Worm (Caenorhabditis elegans): ENCODE data around the gene Y49E10.21.

DNA sequence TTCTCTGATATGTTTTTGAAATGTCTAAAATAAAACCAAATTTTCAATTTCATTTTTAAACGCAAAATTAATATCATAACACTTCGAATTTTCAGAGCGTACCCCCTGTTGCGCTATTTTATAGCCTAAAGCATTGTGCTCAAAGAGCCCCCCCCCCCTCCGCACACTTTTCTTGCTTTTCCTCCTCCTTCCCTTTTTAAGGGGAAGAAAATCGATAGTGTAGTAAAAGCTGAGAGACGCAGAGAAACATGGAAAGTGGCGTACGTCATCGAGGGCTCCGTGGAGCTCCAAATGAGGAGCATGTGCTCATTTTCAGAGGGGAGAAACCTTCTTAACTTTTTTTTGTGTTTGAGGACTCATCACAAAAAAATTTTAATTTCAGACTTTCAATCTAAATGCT is 15.1 kb downstream of the Y49E10.21 start, which contains the start of gene cccp-1:
- TF ChIP-seq ceh-82 (tag; optimal IDR thresholded peaks at IDR 0.05) (no peak), lin-39 (tag; optimal IDR thresholded peaks at IDR 0.05) (no peak), elt-3 (tag; optimal IDR thresholded peaks at IDR 0.05) (no peak), snpc-4 (tag; optimal IDR thresholded peaks at IDR 0.05) (no peak), ceh-16 (tag; optimal IDR thresholded peaks at IDR 0.05) (no peak)

Measured in whole organism, L2 larva.